Worm (Caenorhabditis elegans): ENCODE data around the gene C18B2.4.

C18B2.4 gene

ce11 chrX:3613665-3614064, 8.1 kb upstream of the C18B2.4 start:
- TF ChIP-seq tra-4 (tag; optimal IDR thresholded peaks at IDR 0.05) (no peak), scrt-1 (GFP tag; IDR thresholded peaks at IDR 0.05) (no peak), hnd-1 (tag; optimal IDR thresholded peaks at IDR 0.05) (no peak), flt-1 (GFP tag; IDR thresholded peaks at IDR 0.05) (no peak), sea-1 (GFP tag; conservative IDR thresholded peaks at IDR 0.05) (no peak)

- TF ChIP-seq sea-1 (GFP tag; conservative IDR thresholded peaks at IDR 0.05) (no peak), aly-1 (tag; optimal IDR thresholded peaks at IDR 0.05) (no peak), pes-1 (GFP tag; IDR thresholded peaks at IDR 0.05) (no peak), scrt-1 (GFP tag; IDR thresholded peaks at IDR 0.05) (no peak), ceh-36 (tag; optimal IDR thresholded peaks at IDR 0.05) (no peak), F13C5.2 (tag; optimal IDR thresholded peaks at IDR 0.05) (no peak), ceh-13 (GFP tag; optimal IDR thresholded peaks at IDR 0.05) (no peak), ets-7 (tag; optimal IDR thresholded peaks at IDR 0.05) (no peak), hmg-4 (GFP tag; optimal IDR thresholded peaks at IDR 0.05) (no peak), tra-4 (tag; optimal IDR thresholded peaks at IDR 0.05) (no peak)
Measured at ce11 chrX:3611740-3612139, 6.2 kb upstream of the C18B2.4 start.

- no peak for TF ChIP-seq sea-1 (GFP tag; conservative IDR thresholded peaks at IDR 0.05)
Measured at ce11 chrX:3611042-3611623, 5.6 kb upstream of the C18B2.4 start, which contains the start of gene C18B2.5. Gene C18B2.5, minus strand, starts transcription at chrX:3611092.

ce11 chrX:3610442-3610841, 4.9 kb upstream of the C18B2.4 start:
- TF ChIP-seq hmbx-1 (tag; optimal IDR thresholded peaks at IDR 0.05): no peak

- TF ChIP-seq ets-7 (tag; optimal IDR thresholded peaks at IDR 0.05): no peak
- TF ChIP-seq flt-1 (GFP tag; IDR thresholded peaks at IDR 0.05): no peak
Measured at ce11 chrX:3602622-3603021, 2.9 kb downstream of the C18B2.4 start.

- no peak for TF ChIP-seq ceh-13 (GFP tag; optimal IDR thresholded peaks at IDR 0.05)
Measured at ce11 chrX:3601531-3601930, 4.0 kb downstream of the C18B2.4 start, which contains the start of gene C18B2.3. Gene C18B2.3, plus strand, starts transcription at chrX:3601831.

ce11 chrX:3600390-3600789, 5.2 kb downstream of the C18B2.4 start, which contains the start of gene cgr-1:
Gene cgr-1, minus strand, starts transcription at chrX:3600457.
- TF ChIP-seq flt-1 (GFP tag; IDR thresholded peaks at IDR 0.05): no peak

ce11 chrX:3599860-3600259, 5.7 kb downstream of the C18B2.4 start:
- no peak for TF ChIP-seq hmg-4 (GFP tag; optimal IDR thresholded peaks at IDR 0.05)
- no peak for TF ChIP-seq hmbx-1 (tag; optimal IDR thresholded peaks at IDR 0.05)

- TF ChIP-seq scrt-1 (GFP tag; IDR thresholded peaks at IDR 0.05) (no peak), aly-1 (tag; optimal IDR thresholded peaks at IDR 0.05) (no peak)
Measured at ce11 chrX:3596967-3597366, 8.6 kb downstream of the C18B2.4 start.

- no peak for TF ChIP-seq ceh-13 (GFP tag; optimal IDR thresholded peaks at IDR 0.05)
- TF ChIP-seq tbx-11 (GFP tag; IDR thresholded peaks at IDR 0.05): no peak
- no peak for TF ChIP-seq tbx-37 (GFP tag; conservative IDR thresholded peaks at IDR 0.05)
Measured at ce11 chrX:3596303-3596772, 9.2 kb downstream of the C18B2.4 start, which contains the start of gene T27A10.6. Gene T27A10.6, minus strand, starts transcription at chrX:3596353.

- TF ChIP-seq hmbx-1 (tag; optimal IDR thresholded peaks at IDR 0.05) (no peak), hnd-1 (tag; optimal IDR thresholded peaks at IDR 0.05) (no peak), pes-1 (GFP tag; IDR thresholded peaks at IDR 0.05) (no peak), tbx-11 (GFP tag; IDR thresholded peaks at IDR 0.05) (no peak), scrt-1 (GFP tag; IDR thresholded peaks at IDR 0.05) (no peak), B0310.2 (tag; optimal IDR thresholded peaks at IDR 0.05) (no peak), ceh-13 (GFP tag; optimal IDR thresholded peaks at IDR 0.05) (no peak), ama-1 (optimal IDR thresholded peaks at IDR 0.05) (no peak), flt-1 (GFP tag; IDR thresholded peaks at IDR 0.05) (no peak), aly-1 (tag; optimal IDR thresholded peaks at IDR 0.05) (no peak), tbx-37 (GFP tag; conservative IDR thresholded peaks at IDR 0.05) (no peak), hmg-4 (GFP tag; optimal IDR thresholded peaks at IDR 0.05) (no peak), ceh-36 (tag; optimal IDR thresholded peaks at IDR 0.05) (no peak), sea-1 (GFP tag; conservative IDR thresholded peaks at IDR 0.05) (no peak), ets-7 (tag; optimal IDR thresholded peaks at IDR 0.05) (no peak), F13C5.2 (tag; optimal IDR thresholded peaks at IDR 0.05) (no peak), tra-4 (tag; optimal IDR thresholded peaks at IDR 0.05) (no peak)
Measured at ce11 chrX:3590510-3590909, 15.0 kb downstream of the C18B2.4 start.
